Worm (Caenorhabditis elegans): ENCODE measurements around the gene T02G5.15.

DNA sequence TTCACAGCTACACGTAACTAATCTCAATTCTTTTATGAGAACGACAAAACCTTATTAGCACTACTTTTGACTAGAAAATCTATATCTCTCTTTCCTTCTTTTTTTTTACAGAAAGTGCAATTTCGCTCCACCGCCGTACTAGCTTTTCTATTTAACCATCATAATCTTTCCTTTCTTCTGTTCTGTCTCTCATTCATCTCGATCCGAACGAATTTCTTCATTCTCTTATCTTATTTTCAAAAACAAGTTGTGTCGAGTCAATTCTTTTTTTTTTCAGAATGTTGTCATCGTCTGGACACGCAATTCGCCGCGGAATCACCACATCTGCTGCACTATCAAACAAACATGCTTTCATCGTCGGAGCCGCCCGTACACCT lies 10.6 kb upstream of the T02G5.15 start, which contains the start of gene kat-1:
- TF ChIP-seq ztf-11 (tag; optimal IDR thresholded peaks at IDR 0.05) (no peak), egl-43 (GFP tag; IDR thresholded peaks at IDR 0.05) (no peak), ama-1 (optimal IDR thresholded peaks at IDR 0.05) (no peak), lsy-2 (tag; optimal IDR thresholded peaks at IDR 0.05) (no peak), skn-1 (tag; optimal IDR thresholded peaks at IDR 0.05) (no peak), unc-62 (GFP tag; optimal IDR thresholded peaks at IDR 0.05 in 1 of 2) (no peak), unc-62 (tag; optimal IDR thresholded peaks at IDR 0.05) (no peak), lin-13 (GFP tag; optimal IDR thresholded peaks at IDR 0.05) (no peak), Y5F2A.4 (GFP tag; optimal IDR thresholded peaks at IDR 0.05) (no peak), ztf-7 (tag; optimal IDR thresholded peaks at IDR 0.05) (no peak), ZK546.5 (tag; optimal IDR thresholded peaks at IDR 0.05) (no peak), sdz-12 (GFP tag; optimal IDR thresholded peaks at IDR 0.05) (no peak), aha-1 (tag) (no peak), F10B5.3 (tag; optimal IDR thresholded peaks at IDR 0.05) (no peak), zag-1 (tag; optimal IDR thresholded peaks at IDR 0.05) (no peak)
